Worm (Caenorhabditis elegans) whole organism, mixed stage, embryonic: Measurements from ENCODE around the gene ymel-1.
A peak's percentile ranks its signal among the peaks of the same experiment; 100 is the strongest.
"Not testable (repeated sequence)": the region's sequence is repeated elsewhere in the genome, so short reads cannot be mapped to it uniquely, and the experiment has no call there.

Source experiments
- M03D4.4 ChIP-seq: sonication (generic microtip); optimal IDR thresholded peaks from 2 replicates; lab custom pipeline; 2017; ENCODE audit warnings: mild to moderate bottlenecking, missing genetic modification characterization, missing compliant biosample characterization
- bed-3 ChIP-seq: fragments of 200-800 bp; sonication (Bioruptor generic); optimal IDR thresholded peaks from 3 replicates; lab custom pipeline; 2018; ENCODE audit warnings: mild to moderate bottlenecking, missing genetic modification characterization, moderate library complexity, missing compliant biosample characterization
- ceh-39 ChIP-seq: fragments of 150-350 bp; optimal IDR thresholded peaks from 2 replicates; lab custom pipeline; 2014; ENCODE audit warnings: missing biosample characterization, missing genetic modification characterization
- ceh-43 ChIP-seq: fragments of 200-800 bp; sonication (Bioruptor generic); optimal IDR thresholded peaks from 2 replicates; lab custom pipeline; 2018; ENCODE audit warnings: mild to moderate bottlenecking, missing genetic modification characterization, moderate library complexity, missing compliant biosample characterization
- ceh-83 ChIP-seq: fragments of 200-800 bp; sonication (Bioruptor generic); optimal IDR thresholded peaks from 2 replicates; lab custom pipeline; 2018; ENCODE audit warnings: mild to moderate bottlenecking, missing genetic modification characterization, missing compliant biosample characterization
- ces-1 ChIP-seq: fragments of 150-350 bp; optimal IDR thresholded peaks from 2 replicates; lab custom pipeline; 2014; ENCODE audit warnings: missing biosample characterization, missing genetic modification reagents, missing genetic modification characterization
- cnd-1 ChIP-seq: fragments of 200-800 bp; sonication (Bioruptor generic); optimal IDR thresholded peaks from 2 replicates; lab custom pipeline; 2018; ENCODE audit warnings: mild to moderate bottlenecking, missing genetic modification characterization, missing compliant biosample characterization
- drap-1 ChIP-seq: fragments of 200-800 bp; sonication (Bioruptor generic); optimal IDR thresholded peaks from 3 replicates; lab custom pipeline; 2018; ENCODE audit warnings: mild to moderate bottlenecking, missing genetic modification characterization, missing compliant biosample characterization
- elt-3 ChIP-seq: fragments of 150-350 bp; optimal IDR thresholded peaks from 2 replicates; lab custom pipeline; 2014; ENCODE audit warnings: missing biosample characterization, missing genetic modification characterization
- flh-1 ChIP-seq: fragments of 200-800 bp; sonication (Bioruptor generic); optimal IDR thresholded peaks from 2 replicates; lab custom pipeline; 2018; ENCODE audit warnings: mild to moderate bottlenecking, missing genetic modification characterization, moderate library complexity, missing compliant biosample characterization
- ham-2 ChIP-seq: fragments of 200-800 bp; sonication (Bioruptor generic); optimal IDR thresholded peaks from 2 replicates; lab custom pipeline; 2018; ENCODE audit warnings: mild to moderate bottlenecking, missing genetic modification characterization, missing compliant biosample characterization
- hlh-1 ChIP-seq: fragments of 150-350 bp; optimal IDR thresholded peaks from 2 replicates; lab custom pipeline; 2014; ENCODE audit warnings: missing biosample characterization, missing genetic modification reagents, missing genetic modification characterization
- lin-13 ChIP-seq: fragments of 150-350 bp; optimal IDR thresholded peaks from 2 replicates; lab custom pipeline; 2014; ENCODE audit warnings: missing biosample characterization, missing genetic modification characterization
- lin-32 ChIP-seq: fragments of 200-800 bp; sonication (Bioruptor generic); optimal IDR thresholded peaks from 2 replicates; lab custom pipeline; 2018; ENCODE audit warnings: mild to moderate bottlenecking, missing genetic modification characterization, missing compliant biosample characterization
- lsy-2 ChIP-seq: fragments of 150-350 bp; optimal IDR thresholded peaks from 2 replicates; lab custom pipeline; 2014; ENCODE audit warnings: missing biosample characterization, missing genetic modification characterization
- mab-5 ChIP-seq: fragments of 150-350 bp; optimal IDR thresholded peaks from 2 replicates; lab custom pipeline; 2014; ENCODE audit warnings: missing biosample characterization, missing genetic modification characterization
- mep-1 ChIP-seq: fragments of 150-350 bp; optimal IDR thresholded peaks from 2 replicates; lab custom pipeline; 2017; ENCODE audit warnings: missing biosample characterization, missing genetic modification reagents, missing genetic modification characterization, inconsistent platforms
- mls-2 ChIP-seq: sonication (generic microtip); optimal IDR thresholded peaks from 2 replicates; lab custom pipeline; 2016; ENCODE audit warnings: mild to moderate bottlenecking, missing genetic modification characterization, moderate library complexity, missing compliant biosample characterization
- nhr-12 ChIP-seq: fragments of 150-350 bp; optimal IDR thresholded peaks from 2 replicates; lab custom pipeline; 2014; ENCODE audit warnings: missing biosample characterization, missing genetic modification characterization
- nhr-2 ChIP-seq: fragments of 150-350 bp; optimal IDR thresholded peaks from 2 replicates; lab custom pipeline; 2014; ENCODE audit warnings: missing biosample characterization, missing genetic modification characterization
- nhr-237 ChIP-seq: fragments of 150-350 bp; optimal IDR thresholded peaks from 2 replicates; lab custom pipeline; 2014; ENCODE audit warnings: missing biosample characterization, missing genetic modification characterization
- nhr-28 ChIP-seq: fragments of 150-350 bp; optimal IDR thresholded peaks from 2 replicates; lab custom pipeline; 2014; ENCODE audit warnings: missing biosample characterization, missing genetic modification characterization
- nhr-76 ChIP-seq: sonication (generic microtip); optimal IDR thresholded peaks from 2 replicates; lab custom pipeline; 2017; ENCODE audit warnings: missing biosample characterization, missing genetic modification characterization
- pha-4 ChIP-seq: fragments of 150-350 bp; optimal IDR thresholded peaks from 2 replicates; lab custom pipeline; 2018; ENCODE audit warnings: missing biosample characterization, missing genetic modification reagents, missing genetic modification characterization
- sem-2 ChIP-seq: fragments of 200-800 bp; sonication (Bioruptor generic); optimal IDR thresholded peaks from 2 replicates; lab custom pipeline; 2018; ENCODE audit warnings: mild to moderate bottlenecking, missing genetic modification characterization, missing compliant biosample characterization
- snpc-4 ChIP-seq: fragments of 150-350 bp; optimal IDR thresholded peaks from 2 replicates; lab custom pipeline; 2014; ENCODE audit warnings: missing biosample characterization, missing genetic modification characterization
- sptf-1 ChIP-seq: sonication (generic microtip); optimal IDR thresholded peaks from 2 replicates; lab custom pipeline; 2017; ENCODE audit warnings: mild to moderate bottlenecking, missing genetic modification characterization, moderate library complexity, missing compliant biosample characterization
- tbx-8 ChIP-seq: fragments of 200-800 bp; sonication (Bioruptor generic); optimal IDR thresholded peaks from 2 replicates; lab custom pipeline; 2018; ENCODE audit warnings: mild to moderate bottlenecking, missing genetic modification characterization, moderate library complexity, missing compliant biosample characterization
- unc-120 ChIP-seq: sonication (generic microtip); optimal IDR thresholded peaks from 2 replicates; lab custom pipeline; 2017; ENCODE audit warnings: missing genetic modification characterization, missing compliant biosample characterization; ENCODE audit not compliant: poor library complexity, severe bottlenecking
- unc-62 ChIP-seq: fragments of 150-350 bp; optimal IDR thresholded peaks from 2 replicates; lab custom pipeline; 2014; ENCODE audit warnings: missing biosample characterization, missing genetic modification reagents, missing genetic modification characterization
- zip-8 ChIP-seq: fragments of 150-350 bp; optimal IDR thresholded peaks from 2 replicates; lab custom pipeline; 2014; ENCODE audit warnings: missing biosample characterization, missing genetic modification characterization
- ztf-11 ChIP-seq: fragments of 150-350 bp; optimal IDR thresholded peaks from 2 replicates; lab custom pipeline; 2014; ENCODE audit warnings: missing biosample characterization, missing genetic modification characterization

The ymel-1 gene

DNA sequence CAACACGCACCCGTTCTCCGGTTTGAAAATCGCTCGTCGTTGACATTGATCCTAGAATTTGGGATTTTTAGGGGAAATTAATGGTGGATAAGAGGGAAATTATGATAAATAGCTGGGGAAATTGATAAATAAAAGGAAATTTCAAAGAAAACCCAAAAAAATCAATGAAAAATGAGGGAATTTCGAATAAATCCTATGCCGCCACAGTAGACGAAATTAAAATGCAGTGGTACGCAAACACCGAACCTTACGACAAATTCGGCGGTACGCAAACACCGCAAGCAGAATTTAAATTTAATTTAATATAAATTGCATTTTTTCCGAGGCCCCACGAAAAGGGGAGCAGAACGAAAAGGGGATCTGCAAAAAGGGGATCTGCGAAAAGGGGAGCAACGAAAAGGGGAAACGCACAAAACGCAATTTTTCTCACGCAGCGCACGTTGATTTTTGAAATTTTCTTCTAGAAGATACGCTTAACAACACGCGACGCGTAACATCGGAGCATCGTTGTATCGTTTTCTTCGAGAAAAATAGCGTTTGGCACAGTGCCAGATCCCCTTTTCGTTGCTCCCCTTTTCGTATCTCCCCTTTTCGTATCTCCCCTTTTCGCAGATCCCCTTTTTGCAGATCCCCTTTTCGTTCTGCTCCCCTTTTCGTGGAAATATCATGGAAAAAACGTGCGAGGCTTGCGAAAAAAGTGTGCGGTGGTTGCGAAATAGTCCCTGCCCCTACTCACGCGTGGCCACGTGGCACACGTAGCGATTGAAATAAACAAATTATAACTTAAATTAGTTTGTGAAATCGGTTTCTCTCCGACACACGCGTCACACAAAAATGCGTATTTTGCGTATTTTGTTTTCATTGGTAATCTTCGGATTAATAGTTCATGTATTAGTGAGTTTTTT, 20.3 kb downstream of the ymel-1 start, which contains the start of the genes smrd-1 and enu-3.1:
TSS of gene smrd-1 (minus strand) at position 51 of the 905 bp plus-strand sequence.
TSS of gene enu-3.1 (plus strand) at position 339 of the 905 bp plus-strand sequence.
- TF ChIP-seq mep-1 (tag; lab: Kevin White, UChicago) = peak; percentile 17
- peak; percentile 30 for TF ChIP-seq lsy-2 (tag; lab: Kevin White, UChicago)
- peak; percentile 42 for TF ChIP-seq sptf-1 (tag; lab: Kevin White, UChicago)
- TF ChIP-seq ces-1 (GFP tag; lab: Kevin White, UChicago) = peak; percentile 99

DNA sequence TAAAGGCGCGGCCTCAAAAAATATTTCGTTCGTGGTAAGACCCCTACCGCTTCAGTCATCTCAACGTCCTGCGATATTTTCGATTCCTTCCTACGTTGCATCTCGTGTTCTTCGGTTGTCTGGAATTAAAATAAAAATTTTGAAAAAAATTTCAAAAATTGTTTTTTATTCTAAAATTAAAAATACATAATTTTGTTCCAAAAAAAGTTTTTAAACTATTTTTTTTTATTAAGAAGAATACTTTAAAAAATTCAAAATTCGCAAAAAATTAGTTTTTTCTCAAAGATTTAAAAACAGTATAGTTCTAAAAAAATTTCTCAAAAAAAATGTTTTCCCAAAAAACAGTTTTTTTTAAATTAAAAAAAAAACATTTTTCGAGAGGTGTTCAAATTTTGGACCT, 22.8 kb downstream of the ymel-1 start, which contains the start of gene H04D03.6:
TSS of gene H04D03.6 (minus strand) at position 101 of the 400 bp plus-strand sequence.
- not testable (repeated sequence) for TF ChIP-seq mab-5; sptf-1 (tag; lab: Kevin White, UChicago); nhr-2 (tag; lab: Kevin White, UChicago)

DNA sequence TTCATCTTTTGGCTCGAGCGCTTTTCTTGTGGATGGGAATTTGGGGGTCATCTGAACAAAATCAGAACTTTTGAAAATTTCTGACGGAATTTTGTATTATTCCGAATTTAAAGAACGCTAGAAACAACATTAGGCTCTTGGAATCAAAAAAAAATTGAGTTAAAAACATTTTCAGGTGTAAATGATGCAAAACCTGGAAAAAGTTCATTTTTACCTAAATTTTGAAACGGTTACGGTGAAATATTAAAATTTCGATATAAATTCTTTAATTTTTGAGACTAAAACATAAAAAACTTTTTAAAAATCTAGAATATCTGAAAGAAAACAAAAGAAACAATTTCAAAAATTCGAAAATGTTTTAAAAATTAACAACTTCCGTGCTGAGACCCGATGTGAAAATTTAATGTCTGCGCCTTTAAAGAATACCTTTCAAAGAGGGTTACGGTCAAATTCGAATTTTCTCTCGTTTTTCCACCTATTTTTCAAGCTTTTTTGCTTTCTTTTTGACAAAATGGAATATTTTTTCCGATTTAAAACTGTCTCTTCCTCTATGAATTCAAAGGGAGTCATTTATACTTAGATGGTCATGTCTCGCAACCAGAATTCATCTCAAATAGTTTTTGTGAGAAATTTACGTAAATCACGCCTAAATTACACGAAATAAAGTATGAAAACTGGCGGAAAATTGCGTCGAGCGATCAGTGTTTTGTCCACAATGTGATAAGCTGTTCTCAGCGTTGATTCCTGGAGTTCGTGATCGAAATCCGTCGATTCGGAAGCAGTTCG, 26.6 kb downstream of the ymel-1 start, which contains the start of the genes H04D03.2 and ecps-2:
TSS of gene H04D03.2 (minus strand) at position 51 of the 786 bp plus-strand sequence.
TSS of gene ecps-2 (plus strand) at position 736 of the 786 bp plus-strand sequence.
- TF ChIP-seq lin-32 = no peak
- TF ChIP-seq nhr-12 = no peak
- TF ChIP-seq drap-1 = no peak
- TF ChIP-seq nhr-237 (tag; lab: Kevin White, UChicago) = no peak
- TF ChIP-seq lin-13 (tag; lab: Kevin White, UChicago) = no peak
- no peak for TF ChIP-seq unc-62 (GFP tag; lab: Kevin White, UChicago)
- no peak for TF ChIP-seq bed-3 (GFP tag; lab: Kevin White, UChicago)
- TF ChIP-seq, all 35 proteins: peak for 0

DNA sequence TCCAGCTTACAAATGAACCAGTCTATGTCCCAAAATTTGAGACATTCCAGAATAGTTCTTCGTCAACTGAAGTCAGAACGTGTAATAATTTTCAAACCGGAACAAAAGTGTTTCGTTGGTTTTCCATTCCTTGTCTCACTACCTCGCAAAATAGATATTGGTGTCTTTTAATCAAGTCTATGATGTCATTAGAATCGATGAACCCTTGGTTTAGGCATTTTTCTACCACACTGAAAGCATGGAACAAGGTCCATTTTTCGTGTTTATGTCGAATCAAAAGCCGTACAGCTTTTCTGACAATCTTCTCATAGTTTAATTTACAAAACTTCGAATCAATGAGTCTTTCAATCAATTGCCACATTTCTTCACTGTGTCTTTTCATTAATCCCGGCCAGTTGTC, 30.8 kb downstream of the ymel-1 start, which contains the start of gene H04D03.7:
TSS of gene H04D03.7 (minus strand) at position 101 of the 400 bp plus-strand sequence.
- TF ChIP-seq ceh-39 (tag; lab: Kevin White, UChicago) = no peak

ce11 chrIII:10451012-10451411, 35.1 kb downstream of the ymel-1 start, which contains the start of gene H04D03.4:
Gene H04D03.4, minus strand, starts transcription at chrIII:10451112.
- TF ChIP-seq zip-8 (tag; lab: Kevin White, UChicago) (no peak), snpc-4 (no peak), cnd-1 (tag; lab: Kevin White, UChicago) (no peak), unc-62 (GFP tag; lab: Kevin White, UChicago) (no peak), sem-2 (GFP tag; lab: Kevin White, UChicago) (no peak), pha-4 (no peak), nhr-2 (tag; lab: Kevin White, UChicago) (no peak), flh-1 (GFP tag; lab: Kevin White, UChicago) (no peak)

DNA sequence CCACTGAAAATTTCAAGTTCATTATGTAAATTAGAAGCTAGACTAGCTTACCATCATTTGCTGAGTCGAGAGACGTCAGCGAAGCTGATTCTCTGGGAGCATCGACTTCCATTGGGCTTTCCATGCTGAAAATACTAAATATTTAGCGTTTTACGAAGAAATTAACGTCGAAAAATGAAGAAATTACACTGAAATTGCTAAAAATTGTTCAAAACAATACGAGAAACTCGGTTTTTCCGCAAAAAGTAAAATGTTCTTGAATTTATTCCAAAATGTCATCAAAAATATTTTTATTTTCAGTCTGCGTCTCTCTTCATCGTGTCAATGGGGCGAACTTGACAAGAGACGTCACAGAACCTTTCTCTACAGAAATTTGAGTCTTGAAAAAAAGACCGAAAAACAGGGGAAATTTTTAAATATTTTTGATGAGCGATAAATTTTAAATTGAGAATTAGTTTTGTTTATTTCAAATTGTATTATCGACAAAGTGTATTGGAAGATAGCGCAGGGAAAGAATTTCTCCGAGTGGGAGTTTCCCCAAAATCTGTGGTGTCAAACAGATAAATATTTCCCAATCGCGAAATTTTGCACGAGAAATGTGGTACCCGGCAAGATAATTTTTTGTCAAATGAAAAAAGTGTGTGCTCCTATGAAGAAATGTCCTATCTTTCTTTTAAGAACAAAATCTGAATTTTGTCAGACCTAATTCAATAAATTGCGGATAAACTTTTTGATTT, 44.7 kb downstream of the ymel-1 start, which contains the start of gene ecps-1:
TSS of gene ecps-1 (minus strand) at position 125 of the 737 bp plus-strand sequence.
- TF ChIP-seq ces-1 (GFP tag; lab: Kevin White, UChicago) = peak; percentile 85
- TF ChIP-seq unc-120 = no peak
- no peak for TF ChIP-seq tbx-8 (GFP tag; lab: Kevin White, UChicago)
- TF ChIP-seq ztf-11 (tag; lab: Kevin White, UChicago) = no peak
- no peak for TF ChIP-seq ceh-43 (GFP tag; lab: Kevin White, UChicago)
- TF ChIP-seq mab-5 = no peak
- no peak for TF ChIP-seq lin-32
- no peak for TF ChIP-seq drap-1
- TF ChIP-seq flh-1 (GFP tag; lab: Kevin White, UChicago) = no peak
- no peak for TF ChIP-seq sem-2 (GFP tag; lab: Kevin White, UChicago)
- TF ChIP-seq ham-2 (GFP tag; lab: Kevin White, UChicago) = no peak
- no peak for TF ChIP-seq ceh-83
- no peak for TF ChIP-seq M03D4.4 (tag; lab: Kevin White, UChicago)
- no peak for TF ChIP-seq elt-3 (tag; lab: Kevin White, UChicago)
- no peak for TF ChIP-seq zip-8 (tag; lab: Kevin White, UChicago)
- no peak for TF ChIP-seq hlh-1 (tag; lab: Kevin White, UChicago)
- TF ChIP-seq nhr-28 (tag; lab: Kevin White, UChicago) = no peak
- no peak for TF ChIP-seq nhr-76 (tag; lab: Kevin White, UChicago)
- TF ChIP-seq lsy-2 (tag; lab: Kevin White, UChicago) = peak; percentile 74
- TF ChIP-seq nhr-12 = no peak
- TF ChIP-seq bed-3 (GFP tag; lab: Kevin White, UChicago) = no peak
- TF ChIP-seq sptf-1 (tag; lab: Kevin White, UChicago) = no peak
- TF ChIP-seq pha-4 = peak; percentile 66
- no peak for TF ChIP-seq mls-2
- peak; percentile 63 for TF ChIP-seq lin-13 (tag; lab: Kevin White, UChicago)
- TF ChIP-seq nhr-2 (tag; lab: Kevin White, UChicago) = peak; percentile 20
- peak; percentile 88 for TF ChIP-seq nhr-237 (tag; lab: Kevin White, UChicago)
- TF ChIP-seq ceh-39 (tag; lab: Kevin White, UChicago) = peak; percentile 81
- peak; percentile 24 for TF ChIP-seq cnd-1 (tag; lab: Kevin White, UChicago)
